Fruit fly (Drosophila melanogaster) whole organism, embryonic: ENCODE data around the gene CG15643.

Experiments used
- Awh ChIP-seq: fragments of 200-800 bp; sonication (Bioruptor generic); IDR thresholded peaks from 2 replicates; pipeline ENCODE4, ENCODE4 v1.3.6; 2022; ENCODE audit warnings: missing biosample characterization, missing genetic modification characterization
- CG12219 ChIP-seq: fragments of 200-800 bp; sonication (Bioruptor generic); optimal IDR thresholded peaks from 3 replicates; lab custom pipeline; 2018; ENCODE audit warnings: missing biosample characterization, mild to moderate bottlenecking, missing genetic modification characterization
- CG13287 ChIP-seq: fragments of 200-800 bp; sonication (Bioruptor generic); IDR thresholded peaks from 2 replicates; pipeline ENCODE4 v1.3.6; 2022; ENCODE audit warnings: missing biosample characterization, missing genetic modification characterization; ENCODE audit not compliant: partially characterized antibody
- CG14441 ChIP-seq: fragments of 200-800 bp; sonication (Bioruptor generic); IDR thresholded peaks from 2 replicates; pipeline ENCODE4 v1.3.6; 2022; ENCODE audit warnings: missing biosample characterization, missing genetic modification characterization
- CG17186 ChIP-seq: fragments of 200-800 bp; sonication (Bioruptor generic); optimal IDR thresholded peaks from 3 replicates; lab custom pipeline; 2017; ENCODE audit warnings: missing biosample characterization, missing genetic modification reagents, missing genetic modification characterization
- CG17361 ChIP-seq: fragments of 200-800 bp; sonication (Bioruptor generic); IDR thresholded peaks from 3 replicates; pipeline ENCODE4 v1.3.6; 2022; ENCODE audit warnings: missing biosample characterization, missing genetic modification characterization
- CG17802 ChIP-seq: fragments of 200-800 bp; sonication (Bioruptor generic); optimal IDR thresholded peaks from 2 replicates; lab custom pipeline; 2018; ENCODE audit warnings: missing biosample characterization, mild to moderate bottlenecking, missing genetic modification characterization, moderate library complexity
- CG2202 ChIP-seq: fragments of 200-800 bp; sonication (Bioruptor generic); optimal IDR thresholded peaks from 2 replicates; lab custom pipeline; 2018; ENCODE audit warnings: missing biosample characterization, mild to moderate bottlenecking, missing genetic modification characterization
- CG3163 ChIP-seq: fragments of 200-800 bp; sonication (Bioruptor generic); optimal IDR thresholded peaks from 3 replicates; lab custom pipeline; 2016; ENCODE audit warnings: missing biosample characterization, missing genetic modification characterization
- CG34376 ChIP-seq: fragments of 200-800 bp; sonication (Bioruptor generic); optimal IDR thresholded peaks from 2 replicates; lab custom pipeline; 2018; ENCODE audit warnings: missing biosample characterization, mild to moderate bottlenecking, missing genetic modification characterization
- CG4820 ChIP-seq: fragments of 200-800 bp; sonication (Bioruptor generic); optimal IDR thresholded peaks from 3 replicates; lab custom pipeline; 2016; ENCODE audit warnings: missing biosample characterization, missing genetic modification characterization
- CG6175 ChIP-seq: fragments of 200-800 bp; sonication (Bioruptor generic); IDR thresholded peaks from 3 replicates; pipeline ENCODE4 v1.3.6; 2022; ENCODE audit warnings: missing biosample characterization, missing genetic modification characterization
- CG6765 ChIP-seq: fragments of 200-800 bp; sonication (Bioruptor generic); optimal IDR thresholded peaks from 3 replicates; lab custom pipeline; 2017; ENCODE audit warnings: missing biosample characterization, mild to moderate bottlenecking, missing genetic modification characterization
- CG6791 ChIP-seq: fragments of 200-800 bp; sonication (Bioruptor generic); IDR thresholded peaks from 3 replicates; pipeline ENCODE4 v1.3.6; 2022; ENCODE audit warnings: missing biosample characterization, missing genetic modification characterization; ENCODE audit not compliant: partially characterized antibody
- CG7786 ChIP-seq: fragments of 200-800 bp; sonication (Bioruptor generic); optimal IDR thresholded peaks from 2 replicates; lab custom pipeline; 2016; ENCODE audit warnings: missing biosample characterization, missing genetic modification characterization
- CG8290 ChIP-seq, 3 experiments: fragments of 200-800 bp; sonication (Bioruptor generic); optimal IDR thresholded peaks; 2 replicates each; lab custom pipeline; 2016 to 2019; ENCODE audit warnings: missing biosample characterization in 3 of 3, missing genetic modification characterization in 3 of 3, mild to moderate bottlenecking in 2 of 3, moderate library complexity in 1 of 3
- CG8924 ChIP-seq: fragments of 200-800 bp; optimal IDR thresholded peaks from 3 replicates; lab custom pipeline; 2019; ENCODE audit warnings: missing biosample characterization, mild to moderate bottlenecking, missing genetic modification characterization, moderate library complexity
- CG9727 ChIP-seq: fragments of 200-800 bp; sonication (Bioruptor generic); optimal IDR thresholded peaks from 3 replicates; lab custom pipeline; 2017; ENCODE audit warnings: missing biosample characterization, mild to moderate bottlenecking, missing genetic modification characterization
- Ets97D ChIP-seq: fragments of 200-800 bp; sonication (Bioruptor generic); optimal IDR thresholded peaks from 3 replicates; lab custom pipeline; 2016; ENCODE audit warnings: missing biosample characterization, missing genetic modification characterization
- HLH3B ChIP-seq: fragments of 200-800 bp; sonication (Bioruptor generic); IDR thresholded peaks from 2 replicates; pipeline ENCODE4 v1.3.6; 2022; ENCODE audit warnings: missing biosample characterization, missing genetic modification characterization
- HLH4C ChIP-seq: fragments of 200-800 bp; sonication (Bioruptor generic); IDR thresholded peaks from 3 replicates; pipeline ENCODE4 v1.3.6; 2022; ENCODE audit warnings: missing biosample characterization, missing genetic modification characterization; ENCODE audit not compliant: partially characterized antibody
- Hand ChIP-seq: fragments of 200-800 bp; sonication (Bioruptor generic); optimal IDR thresholded peaks from 2 replicates; lab custom pipeline; 2017; ENCODE audit warnings: mild to moderate bottlenecking, missing biosample characterization, missing genetic modification reagents, missing genetic modification characterization
- Hey ChIP-seq: fragments of 200-800 bp; sonication (Bioruptor generic); optimal IDR thresholded peaks from 3 replicates; lab custom pipeline; 2018; ENCODE audit warnings: missing biosample characterization, mild to moderate bottlenecking, missing genetic modification characterization
- HmgZ ChIP-seq: fragments of 200-800 bp; sonication (Bioruptor generic); optimal IDR thresholded peaks from 2 replicates; lab custom pipeline; 2018; ENCODE audit warnings: missing biosample characterization, mild to moderate bottlenecking, missing genetic modification characterization
- Mad ChIP-seq: fragments of 200-800 bp; sonication (Bioruptor generic); optimal IDR thresholded peaks from 2 replicates; lab custom pipeline; 2016; ENCODE audit warnings: missing biosample characterization, missing genetic modification characterization
- Mrtf ChIP-seq: fragments of 200-800 bp; sonication (Bioruptor generic); IDR thresholded peaks from 3 replicates; pipeline ENCODE4 v1.3.6; 2022; ENCODE audit warnings: missing biosample characterization, missing genetic modification characterization
- NC2β ChIP-seq: fragments of 200-800 bp; sonication (Bioruptor generic); optimal IDR thresholded peaks from 2 replicates; lab custom pipeline; 2016; ENCODE audit warnings: missing biosample characterization, missing genetic modification characterization
- Optix ChIP-seq: fragments of 200-800 bp; sonication (Bioruptor generic); IDR thresholded peaks from 3 replicates; pipeline ENCODE4 v1.3.6; 2022; ENCODE audit warnings: missing biosample characterization, missing genetic modification characterization
- Ptx1 ChIP-seq: fragments of 200-800 bp; sonication (Bioruptor generic); IDR thresholded peaks from 2 replicates; pipeline ENCODE4 v1.3.6; 2022; ENCODE audit warnings: missing biosample characterization, missing genetic modification characterization
- ab ChIP-seq: fragments of 200-800 bp; sonication (Bioruptor generic); optimal IDR thresholded peaks from 2 replicates; lab custom pipeline; 2016; ENCODE audit warnings: missing biosample characterization, missing genetic modification characterization
- abd-A ChIP-seq: fragments of 200-800 bp; sonication (Bioruptor generic); optimal IDR thresholded peaks from 3 replicates; lab custom pipeline; 2019; ENCODE audit warnings: missing biosample characterization, mild to moderate bottlenecking, missing genetic modification characterization, moderate library complexity
- bcd ChIP-seq: fragments of 200-800 bp; sonication (Bioruptor generic); optimal IDR thresholded peaks from 2 replicates; lab custom pipeline; 2017; ENCODE audit warnings: missing biosample characterization, mild to moderate bottlenecking, missing genetic modification characterization
- chm ChIP-seq: fragments of 200-800 bp; sonication (Bioruptor generic); IDR thresholded peaks from 2 replicates; pipeline ENCODE4 v1.3.6; 2022; ENCODE audit warnings: missing biosample characterization, missing genetic modification characterization
- croc ChIP-seq: fragments of 200-800 bp; sonication (Bioruptor generic); conservative IDR thresholded peaks from 3 replicates; pipeline ENCODE4 v1.3.6; 2022; ENCODE audit warnings: missing biosample characterization, missing genetic modification characterization
- crp ChIP-seq, 2 experiments: fragments of 200-800 bp; sonication (Bioruptor generic); optimal IDR thresholded peaks; 2 replicates in 1 of 2; 3 replicates in 1 of 2; lab custom pipeline; 2017; ENCODE audit warnings: missing biosample characterization in 2 of 2, missing genetic modification characterization in 2 of 2, mild to moderate bottlenecking in 1 of 2, moderate library complexity in 1 of 2
- cwo ChIP-seq: fragments of 200-800 bp; sonication (Bioruptor generic); optimal IDR thresholded peaks from 3 replicates; lab custom pipeline; 2017; ENCODE audit warnings: missing biosample characterization, missing genetic modification characterization, mild to moderate bottlenecking, moderate library complexity, missing genetic modification reagents
- ems ChIP-seq: fragments of 200-800 bp; sonication (Bioruptor generic); optimal IDR thresholded peaks from 3 replicates; lab custom pipeline; 2016; ENCODE audit warnings: missing biosample characterization, missing genetic modification characterization
- grn ChIP-seq: fragments of 200-800 bp; sonication (Bioruptor generic); optimal IDR thresholded peaks from 3 replicates; lab custom pipeline; 2017; ENCODE audit warnings: missing biosample characterization, missing genetic modification characterization
- gro ChIP-seq: fragments of 200-800 bp; sonication (Bioruptor generic); optimal IDR thresholded peaks from 2 replicates; lab custom pipeline; 2016; ENCODE audit warnings: missing biosample characterization, missing genetic modification characterization
- lmd ChIP-seq: fragments of 200-800 bp; sonication (Bioruptor generic); IDR thresholded peaks from 2 replicates; pipeline ENCODE4 v1.3.6; 2022; ENCODE audit warnings: missing biosample characterization, missing genetic modification characterization
- luna ChIP-seq: fragments of 200-800 bp; sonication (Bioruptor generic); optimal IDR thresholded peaks from 2 replicates; lab custom pipeline; 2016; ENCODE audit warnings: missing biosample characterization, missing genetic modification characterization
- mirr ChIP-seq: fragments of 200-800 bp; sonication (Bioruptor generic); optimal IDR thresholded peaks from 3 replicates; lab custom pipeline; 2018; ENCODE audit warnings: missing biosample characterization, mild to moderate bottlenecking, missing genetic modification characterization
- nmo ChIP-seq: fragments of 200-800 bp; sonication (Bioruptor generic); optimal IDR thresholded peaks from 2 replicates; lab custom pipeline; 2018; ENCODE audit warnings: missing biosample characterization, mild to moderate bottlenecking, missing genetic modification characterization, moderate library complexity
- p53 ChIP-seq: fragments of 200-800 bp; sonication (Bioruptor generic); optimal IDR thresholded peaks from 2 replicates; lab custom pipeline; 2016; ENCODE audit warnings: missing biosample characterization, missing genetic modification characterization
- sens ChIP-seq: fragments of 200-800 bp; sonication (Bioruptor generic); peaks from one replicate; lab custom pipeline; 2016; ENCODE audit warnings: missing biosample characterization, missing genetic modification characterization
- sens-2 ChIP-seq: fragments of 200-800 bp; sonication (Bioruptor generic); IDR thresholded peaks from 2 replicates; pipeline ENCODE4 v1.3.6; 2022; ENCODE audit warnings: missing biosample characterization, missing genetic modification characterization
- sim ChIP-seq: fragments of 200-800 bp; sonication (Bioruptor generic); IDR thresholded peaks from 2 replicates; pipeline ENCODE4 v1.3.6; 2022; ENCODE audit warnings: missing biosample characterization, missing genetic modification characterization
- tgo ChIP-seq: fragments of 200-800 bp; sonication (Bioruptor generic); IDR thresholded peaks from 3 replicates; pipeline ENCODE4 v1.3.6; 2022; ENCODE audit warnings: missing biosample characterization, missing genetic modification characterization
- twi ChIP-seq: fragments of 200-800 bp; optimal IDR thresholded peaks from 2 replicates; lab custom pipeline; 2019; ENCODE audit warnings: missing biosample characterization, mild to moderate bottlenecking, missing genetic modification characterization, moderate library complexity
- tx ChIP-seq: fragments of 200-800 bp; sonication (Bioruptor generic); optimal IDR thresholded peaks from 2 replicates; lab custom pipeline; 2016; ENCODE audit warnings: missing biosample characterization, missing genetic modification characterization
- wor ChIP-seq: fragments of 200-800 bp; sonication (Bioruptor generic); IDR thresholded peaks from 2 replicates; pipeline ENCODE4 v1.3.6; 2022; ENCODE audit warnings: missing biosample characterization, missing genetic modification characterization

The CG15643 gene

DNA sequence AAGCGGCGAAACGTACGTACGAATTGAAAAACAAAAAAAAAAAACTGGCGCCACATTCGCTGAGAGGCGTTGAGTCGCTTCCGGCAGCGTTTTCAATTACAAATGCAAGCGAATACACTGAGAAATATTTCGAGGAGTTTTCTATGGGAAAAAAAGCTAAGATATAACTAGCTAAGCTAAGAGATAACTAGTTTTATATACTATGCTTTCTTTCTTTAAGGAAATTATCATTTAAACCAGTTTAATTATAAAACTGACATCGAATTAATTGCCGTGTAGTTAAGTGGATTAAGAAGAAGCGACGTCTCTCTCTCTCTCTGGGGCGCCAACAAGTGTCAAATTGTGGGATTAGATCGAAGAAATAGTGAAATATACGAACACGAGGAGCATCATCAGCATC lies 43.5 kb upstream of the CG15643 start (continued):
- TF ChIP-seq CG7786 = peak; percentile 6
- peak; percentile 42 for TF ChIP-seq CG12219
- TF ChIP-seq Ptx1 (GFP tag; lab: Robert Waterston, UW) = peak; percentile 63
- TF ChIP-seq gro (GFP tag; lab: Kevin White, UChicago) = no peak
- TF ChIP-seq lmd = peak; percentile 51
- no peak for TF ChIP-seq luna (GFP tag; lab: Kevin White, UChicago)
- no peak for TF ChIP-seq Hey (tag; lab: Kevin White, UChicago)
- peak; percentile 92 for TF ChIP-seq sens
- no peak for TF ChIP-seq crp (GFP tag; optimal IDR thresholded peaks at IDR 0.05; lab: Kevin White, UChicago)
- no peak for TF ChIP-seq CG17802 (tag; lab: Kevin White, UChicago)
- peak; percentile 13 for TF ChIP-seq CG8290 (GFP tag; optimal IDR thresholded peaks at IDR 0.05; lab: Kevin White, UChicago)
- TF ChIP-seq CG8290 (tag; optimal IDR thresholded peaks at IDR 0.05; lab: Kevin White, UChicago) = peak in 1 of 2 experiments; percentile 0
- no peak for TF ChIP-seq CG6765 (GFP tag; lab: Kevin White, UChicago)
- TF ChIP-seq Hand (GFP tag; lab: Kevin White, UChicago) = no peak
- TF ChIP-seq Mrtf (GFP tag; lab: Robert Waterston, UW) = 0 out of 3 replicates have a peak, but pooled peaks have one; percentile 14
- TF ChIP-seq CG9727 = peak; percentile 36
- TF ChIP-seq tx (GFP tag; lab: Kevin White, UChicago) = no peak
- peak; percentile 20 for TF ChIP-seq NC2β
- no peak for TF ChIP-seq grn (GFP tag; lab: Kevin White, UChicago)
- TF ChIP-seq p53 (GFP tag; lab: Kevin White, UChicago) = no peak
- no peak; the same call in 1 of the 2 replicates for TF ChIP-seq CG14441 (GFP tag; lab: Robert Waterston, UW)
- TF ChIP-seq CG8924 (tag; lab: Kevin White, UChicago) = peak; percentile 63
- TF ChIP-seq CG4820 (GFP tag; lab: Kevin White, UChicago) = peak; percentile 61
- no peak for TF ChIP-seq chm (GFP tag; lab: Robert Waterston, UW)
- no peak for TF ChIP-seq CG34376
- no peak for TF ChIP-seq CG3163 (GFP tag; lab: Kevin White, UChicago)
- TF ChIP-seq CG2202 (tag; lab: Kevin White, UChicago) = no peak
- no peak for TF ChIP-seq croc (GFP tag; lab: Robert Waterston, UW)
- TF ChIP-seq CG17186 (GFP tag; lab: Kevin White, UChicago) = no peak
- TF ChIP-seq wor (GFP tag; lab: Robert Waterston, UW) = peak; percentile 36; the same call in 1 of the 2 replicates
- TF ChIP-seq sim = no peak
- peak; percentile 61 for TF ChIP-seq bcd (GFP tag; lab: Kevin White, UChicago)
- TF ChIP-seq ab (GFP tag; lab: Kevin White, UChicago) = no peak
- peak; percentile 69 for TF ChIP-seq CG17361
- no peak for TF ChIP-seq CG6791 (GFP tag; lab: Robert Waterston, UW)
- 0 out of 2 replicates have a peak, but pooled peaks have one; percentile 50 for TF ChIP-seq Awh (GFP tag; lab: Robert Waterston, UW)
- peak; percentile 47; the same call in 2 of the 3 replicates for TF ChIP-seq tgo (GFP tag; lab: Robert Waterston, UW)
- no peak for TF ChIP-seq Optix (GFP tag; lab: Robert Waterston, UW)
- peak; percentile 66 for TF ChIP-seq HLH3B (GFP tag; lab: Robert Waterston, UW)
- no peak for TF ChIP-seq CG13287 (GFP tag; lab: Robert Waterston, UW)
- no peak for TF ChIP-seq cwo
- no peak for TF ChIP-seq Mad (GFP tag; lab: Kevin White, UChicago)
- TF ChIP-seq HmgZ (tag; lab: Kevin White, UChicago) = no peak
- peak; percentile 72 for TF ChIP-seq nmo (GFP tag; lab: Kevin White, UChicago)
- TF ChIP-seq ems (GFP tag; lab: Kevin White, UChicago) = peak; percentile 11
- no peak for TF ChIP-seq sens-2 (GFP tag; lab: Robert Waterston, UW)
- no peak for TF ChIP-seq abd-A (tag; lab: Kevin White, UChicago)
- TF ChIP-seq twi = peak; percentile 10
- no peak for TF ChIP-seq Ets97D (GFP tag; lab: Kevin White, UChicago)
- TF ChIP-seq mirr = no peak
- TF ChIP-seq CG6175 (GFP tag; lab: Robert Waterston, UW) = no peak
- no peak for TF ChIP-seq HLH4C (GFP tag; lab: Robert Waterston, UW)
